Fruit fly (Drosophila melanogaster): ENCODE results near the gene CenB1A.

dm6 chr3R:23141113-23141512 lies 22.9 kb downstream of the CenB1A start:
- TF ChIP-seq insv (optimal IDR thresholded peaks at IDR 0.05) (no peak), Sin3A (optimal IDR thresholded peaks at IDR 0.05) (no peak), Myc (optimal IDR thresholded peaks at IDR 0.05) (no peak), ttk (optimal IDR thresholded peaks at IDR 0.05) (no peak)

Measured in Kc167 (cell line).